Worm (Caenorhabditis elegans) whole organism, young adult: ENCODE measurements around the gene ZK353.9.
A peak's percentile ranks its signal among the peaks of the same experiment; 100 is the strongest.

Experiments
- B0261.1 ChIP-seq: sonication (generic microtip); optimal IDR thresholded peaks from 2 replicates; lab custom pipeline; 2016; ENCODE audit warnings: mild to moderate bottlenecking, missing genetic modification characterization, moderate library complexity, missing compliant biosample characterization
- C06A6.2 ChIP-seq: fragments of 200-800 bp; sonication (Bioruptor generic); conservative IDR thresholded peaks from 2 replicates; pipeline ENCODE4 v1.3.6; 2022; ENCODE audit warnings: missing genetic modification characterization, missing compliant biosample characterization
- F10E7.11 ChIP-seq: sonication (generic microtip); optimal IDR thresholded peaks from 2 replicates; lab custom pipeline; 2017; ENCODE audit warnings: mild to moderate bottlenecking, missing genetic modification characterization, moderate library complexity, missing compliant biosample characterization
- F22D6.2 ChIP-seq: sonication (generic microtip); optimal IDR thresholded peaks from 2 replicates; lab custom pipeline; 2016; ENCODE audit warnings: mild to moderate bottlenecking, missing genetic modification characterization, missing compliant biosample characterization
- F33H1.4 ChIP-seq: fragments of 200-800 bp; sonication (Bioruptor generic); IDR thresholded peaks from 2 replicates; pipeline ENCODE4 v1.3.6; 2022; ENCODE audit warnings: missing genetic modification reagents, missing genetic modification characterization, missing compliant biosample characterization
- F49E8.2 ChIP-seq: sonication (generic microtip); optimal IDR thresholded peaks from 3 replicates; lab custom pipeline; 2017; ENCODE audit warnings: missing genetic modification characterization, mild to moderate bottlenecking, missing compliant biosample characterization, antibody characterized with exemption, moderate library complexity; ENCODE audit not compliant: insufficient read depth
- K11D2.4 ChIP-seq: fragments of 200-800 bp; sonication (Bioruptor generic); IDR thresholded peaks from 2 replicates; pipeline ENCODE4 v1.3.6; 2022; ENCODE audit warnings: missing genetic modification reagents, missing genetic modification characterization, missing compliant biosample characterization
- Y53F4B.3 ChIP-seq: fragments of 200-800 bp; sonication (Bioruptor generic); IDR thresholded peaks from 2 replicates; pipeline ENCODE4 v1.3.6; 2022; ENCODE audit warnings: missing genetic modification reagents, missing genetic modification characterization, missing compliant biosample characterization
- ZK185.1 ChIP-seq: sonication (generic microtip); optimal IDR thresholded peaks from 2 replicates; lab custom pipeline; 2016; ENCODE audit warnings: mild to moderate bottlenecking, missing genetic modification characterization, missing compliant biosample characterization; ENCODE audit not compliant: poor library complexity, severe bottlenecking
- akir-1 ChIP-seq: fragments of 200-800 bp; sonication (Bioruptor generic); optimal IDR thresholded peaks from 2 replicates; lab custom pipeline; 2018; ENCODE audit warnings: mild to moderate bottlenecking, missing genetic modification characterization, moderate library complexity, missing compliant biosample characterization
- ama-1 ChIP-seq, 3 experiments: fragments of 150-350 bp in 1 of 3; sonication (generic microtip) in 2 of 3; optimal IDR thresholded peaks; 2 replicates each; lab custom pipeline; 2014 to 2018; ENCODE audit warnings: missing biosample characterization in 2 of 3, missing genetic modification characterization in 2 of 3, missing genetic modification reagents in 2 of 3
- aptf-2 ChIP-seq: fragments of 200-800 bp; sonication (Bioruptor generic); conservative IDR thresholded peaks from 2 replicates; pipeline ENCODE4 v1.3.6; 2022; ENCODE audit warnings: missing genetic modification reagents, missing genetic modification characterization, missing compliant biosample characterization
- atf-7 ChIP-seq: sonication (generic microtip); optimal IDR thresholded peaks from 2 replicates; lab custom pipeline; 2017; ENCODE audit warnings: mild to moderate bottlenecking, missing genetic modification characterization, missing compliant biosample characterization
- athp-1 ChIP-seq: sonication (generic microtip); optimal IDR thresholded peaks from 2 replicates; lab custom pipeline; 2017; ENCODE audit warnings: mild to moderate bottlenecking, missing genetic modification characterization, missing compliant biosample characterization
- attf-5 ChIP-seq: fragments of 200-800 bp; sonication (Bioruptor generic); optimal IDR thresholded peaks from 2 replicates; lab custom pipeline; 2018; ENCODE audit warnings: mild to moderate bottlenecking, missing genetic modification characterization, missing compliant biosample characterization
- attf-6 ChIP-seq: fragments of 200-800 bp; sonication (Bioruptor generic); IDR thresholded peaks from 2 replicates; pipeline ENCODE4 v1.3.6; 2022; ENCODE audit warnings: missing genetic modification reagents, missing genetic modification characterization, missing compliant biosample characterization
- chd-7 ChIP-seq: sonication (generic microtip); optimal IDR thresholded peaks from 2 replicates; lab custom pipeline; 2016; ENCODE audit warnings: mild to moderate bottlenecking, missing genetic modification characterization, moderate library complexity, missing compliant biosample characterization
- dox-1 ChIP-seq: fragments of 200-800 bp; sonication (Bioruptor generic); IDR thresholded peaks from 2 replicates; pipeline ENCODE4 v1.3.6; 2022; ENCODE audit warnings: missing genetic modification reagents, missing genetic modification characterization, missing compliant biosample characterization
- dpl-1 ChIP-seq: fragments of 150-350 bp; optimal IDR thresholded peaks from 2 replicates; lab custom pipeline; 2014; ENCODE audit warnings: missing biosample characterization, missing genetic modification reagents, missing genetic modification characterization
- efl-1 ChIP-seq: fragments of 150-350 bp; optimal IDR thresholded peaks from 2 replicates; lab custom pipeline; 2014; ENCODE audit warnings: missing biosample characterization, missing genetic modification reagents, missing genetic modification characterization
- egl-18 ChIP-seq: fragments of 200-800 bp; sonication (Bioruptor generic); IDR thresholded peaks from 2 replicates; pipeline ENCODE4 v1.3.6; 2022; ENCODE audit warnings: missing genetic modification reagents, missing genetic modification characterization, missing compliant biosample characterization
- egl-44 ChIP-seq: fragments of 200-800 bp; sonication (Bioruptor generic); IDR thresholded peaks from 2 replicates; pipeline ENCODE4 v1.3.6; 2022; ENCODE audit warnings: missing genetic modification reagents, missing genetic modification characterization, missing compliant biosample characterization
- egrh-3 ChIP-seq: fragments of 200-800 bp; sonication (Bioruptor generic); IDR thresholded peaks from 2 replicates; pipeline ENCODE4 v1.3.6; 2022; ENCODE audit warnings: missing genetic modification reagents, missing genetic modification characterization, missing compliant biosample characterization
- ets-4 ChIP-seq: fragments of 200-800 bp; sonication (Bioruptor generic); optimal IDR thresholded peaks from 2 replicates; lab custom pipeline; 2018; ENCODE audit warnings: mild to moderate bottlenecking, missing genetic modification characterization, missing compliant biosample characterization
- hlh-12 ChIP-seq: sonication (generic microtip); optimal IDR thresholded peaks from 2 replicates; lab custom pipeline; 2016; ENCODE audit warnings: missing genetic modification characterization, missing compliant biosample characterization
- hlh-26 ChIP-seq: fragments of 200-800 bp; sonication (Bioruptor generic); conservative IDR thresholded peaks from 2 replicates; pipeline ENCODE4 v1.3.6; 2022; ENCODE audit warnings: missing genetic modification reagents, missing genetic modification characterization, missing compliant biosample characterization
- hsf-1 ChIP-seq: fragments of 200-800 bp; sonication (Bioruptor generic); IDR thresholded peaks from 2 replicates; pipeline ENCODE4 v1.3.6; 2022; ENCODE audit warnings: missing genetic modification reagents, missing genetic modification characterization, missing compliant biosample characterization
- let-526 ChIP-seq: fragments of 200-800 bp; sonication (Bioruptor generic); IDR thresholded peaks from 2 replicates; pipeline ENCODE4 v1.3.6; 2022; ENCODE audit warnings: missing genetic modification reagents, missing genetic modification characterization, missing compliant biosample characterization
- lin-54 ChIP-seq: fragments of 200-800 bp; sonication (Bioruptor generic); optimal IDR thresholded peaks from 2 replicates; lab custom pipeline; 2018; ENCODE audit warnings: mild to moderate bottlenecking, missing genetic modification characterization, missing compliant biosample characterization
- lsl-1 ChIP-seq: fragments of 200-800 bp; sonication (Bioruptor generic); optimal IDR thresholded peaks from 2 replicates; lab custom pipeline; 2018; ENCODE audit warnings: mild to moderate bottlenecking, missing genetic modification characterization, moderate library complexity, missing compliant biosample characterization
- lsy-27 ChIP-seq: sonication (generic microtip); optimal IDR thresholded peaks from 2 replicates; lab custom pipeline; 2017; ENCODE audit warnings: missing genetic modification characterization, mild to moderate bottlenecking, missing compliant biosample characterization, antibody characterized with exemption, missing genotype, borderline replicate concordance; ENCODE audit not compliant: insufficient read depth
- madf-8 ChIP-seq: fragments of 200-800 bp; sonication (Bioruptor generic); conservative IDR thresholded peaks from 2 replicates; pipeline ENCODE4 v1.3.6; 2022; ENCODE audit warnings: missing genetic modification reagents, missing genetic modification characterization, missing compliant biosample characterization
- mes-4 ChIP-seq: sonication (generic microtip); optimal IDR thresholded peaks from 2 replicates; lab custom pipeline; 2016; ENCODE audit warnings: missing genotype, missing genetic modification characterization, missing compliant biosample characterization
- nfya-1 ChIP-seq: sonication (generic microtip); optimal IDR thresholded peaks from 2 replicates; lab custom pipeline; 2017; ENCODE audit warnings: antibody characterized with exemption, missing compliant biosample characterization, missing genetic modification characterization, borderline replicate concordance; ENCODE audit not compliant: insufficient read depth
- nfya-2 ChIP-seq: fragments of 200-800 bp; sonication (Bioruptor generic); IDR thresholded peaks from 2 replicates; pipeline ENCODE4 v1.3.6; 2022; ENCODE audit warnings: missing genetic modification reagents, missing genetic modification characterization, missing compliant biosample characterization
- nhr-120 ChIP-seq: fragments of 200-800 bp; sonication (Bioruptor generic); IDR thresholded peaks from 2 replicates; pipeline ENCODE4 v1.3.6; 2022; ENCODE audit warnings: missing genetic modification characterization, missing compliant biosample characterization
- nhr-90 ChIP-seq: sonication (generic microtip); optimal IDR thresholded peaks from 2 replicates; lab custom pipeline; 2016; ENCODE audit warnings: missing genotype, mild to moderate bottlenecking, missing genetic modification characterization, missing compliant biosample characterization
- pbrm-1 ChIP-seq: fragments of 200-800 bp; sonication (Bioruptor generic); IDR thresholded peaks from 2 replicates; pipeline ENCODE4 v1.3.6; 2022; ENCODE audit warnings: missing genetic modification reagents, missing genetic modification characterization, missing compliant biosample characterization
- rpc-1 ChIP-seq, 2 experiments: fragments of 150-350 bp in 1 of 2; sonication (generic microtip) in 1 of 2; optimal IDR thresholded peaks; 2 replicates each; lab custom pipeline; 2014 to 2018; ENCODE audit warnings: missing biosample characterization in 1 of 2, missing genetic modification characterization in 1 of 2, missing genetic modification reagents in 1 of 2, missing genotype in 1 of 2
- sea-2 ChIP-seq: fragments of 200-800 bp; sonication (Bioruptor generic); IDR thresholded peaks from 2 replicates; pipeline ENCODE4 v1.3.6; 2022; ENCODE audit warnings: missing genetic modification characterization, missing compliant biosample characterization
- snpc-4 ChIP-seq, 5 experiments: fragments of 150-350 bp in 1 of 5; sonication (generic microtip) in 4 of 5; optimal IDR thresholded peaks; 2 replicates each; lab custom pipeline; 2014 to 2018; ENCODE audit warnings: missing genetic modification characterization in 5 of 5, missing biosample characterization in 3 of 5, antibody characterized with exemption in 2 of 5, mild to moderate bottlenecking in 2 of 5, missing compliant biosample characterization in 2 of 5, missing genotype in 2 of 5, moderate library complexity in 2 of 5, missing genetic modification reagents in 1 of 5
- sptf-2 ChIP-seq: fragments of 200-800 bp; sonication (Bioruptor generic); optimal IDR thresholded peaks from 2 replicates; lab custom pipeline; 2018; ENCODE audit warnings: mild to moderate bottlenecking, missing genetic modification characterization, missing compliant biosample characterization
- tbx-9 ChIP-seq: sonication (generic microtip); optimal IDR thresholded peaks from 2 replicates; lab custom pipeline; 2016; ENCODE audit warnings: borderline replicate concordance, missing genetic modification characterization, inconsistent platforms, missing compliant biosample characterization
- unc-62 ChIP-seq: fragments of 150-350 bp; optimal IDR thresholded peaks from 2 replicates; lab custom pipeline; 2014; ENCODE audit warnings: missing biosample characterization, missing genetic modification reagents, missing genetic modification characterization
- zim-3 ChIP-seq: sonication (generic microtip); optimal IDR thresholded peaks from 2 replicates; lab custom pipeline; 2017; ENCODE audit warnings: mild to moderate bottlenecking, missing genetic modification characterization, moderate library complexity, missing compliant biosample characterization
- ztf-18 ChIP-seq: sonication (generic microtip); optimal IDR thresholded peaks from 2 replicates; lab custom pipeline; 2016; ENCODE audit warnings: missing genotype, mild to moderate bottlenecking, missing genetic modification characterization, missing compliant biosample characterization
- ztf-22 ChIP-seq: fragments of 200-800 bp; sonication (Bioruptor generic); optimal IDR thresholded peaks from 2 replicates; lab custom pipeline; 2018; ENCODE audit warnings: mild to moderate bottlenecking, missing genetic modification characterization, moderate library complexity, missing compliant biosample characterization
- ztf-3 ChIP-seq: fragments of 200-800 bp; sonication (Bioruptor generic); optimal IDR thresholded peaks from 2 replicates; lab custom pipeline; 2018; ENCODE audit warnings: mild to moderate bottlenecking, missing genetic modification characterization, missing compliant biosample characterization

Gene ZK353.9

DNA sequence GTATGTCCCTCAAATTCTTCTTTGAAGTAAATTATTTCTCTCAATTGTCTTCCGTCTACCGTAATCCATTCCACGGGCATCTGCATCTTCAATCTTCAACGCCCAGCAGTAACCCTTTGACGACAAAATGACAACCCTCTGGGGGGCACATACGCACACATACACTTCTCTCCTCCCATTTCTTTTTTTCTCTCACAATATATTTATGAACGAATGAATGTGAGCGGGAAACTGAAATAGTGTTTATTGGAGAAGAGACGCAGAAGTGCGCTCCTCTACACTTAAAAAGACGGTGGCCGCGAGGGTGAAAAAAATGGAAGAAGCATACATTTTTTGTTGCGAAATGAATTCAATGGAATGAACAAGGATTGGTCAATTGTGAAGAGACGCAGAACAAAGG lies 2.7 kb downstream of the ZK353.9 start:
- TF ChIP-seq lin-54: peak; percentile 35
- no peak for TF ChIP-seq akir-1 (GFP tag; lab: Kevin White, UChicago)
- TF ChIP-seq lsl-1 (GFP tag; lab: Kevin White, UChicago): no peak
- TF ChIP-seq rpc-1 (optimal IDR thresholded peaks at IDR 0.05; lab: Kevin White, UChicago): no peak
- TF ChIP-seq rpc-1 (tag; optimal IDR thresholded peaks at IDR 0.05; lab: Kevin White, UChicago): no peak
- TF ChIP-seq F10E7.11 (tag; lab: Kevin White, UChicago): no peak
- no peak for TF ChIP-seq madf-8 (GFP tag; lab: Robert Waterston, UW)
- TF ChIP-seq sea-2 (GFP tag; lab: Robert Waterston, UW): no peak
- peak; percentile 80; the same call in 1 of the 2 replicates for TF ChIP-seq dox-1 (GFP tag; lab: Robert Waterston, UW)
- no peak for TF ChIP-seq egl-44 (GFP tag; lab: Robert Waterston, UW)
- no peak for TF ChIP-seq let-526 (GFP tag; lab: Robert Waterston, UW)
- TF ChIP-seq B0261.1: no peak
- TF ChIP-seq F22D6.2 (tag; lab: Kevin White, UChicago): no peak
- no peak for TF ChIP-seq attf-6 (GFP tag; lab: Robert Waterston, UW)
- TF ChIP-seq ztf-3 (GFP tag; lab: Kevin White, UChicago): no peak
- TF ChIP-seq sptf-2 (GFP tag; lab: Kevin White, UChicago): no peak
- no peak for TF ChIP-seq ama-1 (optimal IDR thresholded peaks at IDR 0.05; lab: Kevin White, UChicago)
- no peak for TF ChIP-seq ama-1 (GFP tag; optimal IDR thresholded peaks at IDR 0.05; lab: Kevin White, UChicago)
- no peak for TF ChIP-seq C06A6.2 (GFP tag; lab: Robert Waterston, UW)
- TF ChIP-seq nhr-90 (tag; lab: Kevin White, UChicago): no peak
- TF ChIP-seq mes-4 (tag; lab: Kevin White, UChicago): no peak
- TF ChIP-seq hlh-26: no peak
- no peak for TF ChIP-seq ztf-22
- TF ChIP-seq attf-5: peak; percentile 88
- TF ChIP-seq athp-1: no peak
- TF ChIP-seq nfya-1: no peak
- no peak for TF ChIP-seq F49E8.2 (tag; lab: Kevin White, UChicago)
- TF ChIP-seq egrh-3: peak; percentile 23; the same call in 1 of the 2 replicates
- no peak for TF ChIP-seq aptf-2 (GFP tag; lab: Robert Waterston, UW)
- TF ChIP-seq lsy-27 (tag; lab: Kevin White, UChicago): no peak
- TF ChIP-seq ZK185.1 (tag; lab: Kevin White, UChicago): no peak
- no peak for TF ChIP-seq zim-3 (tag; lab: Kevin White, UChicago)
- TF ChIP-seq tbx-9 (tag; lab: Kevin White, UChicago): no peak
- no peak for TF ChIP-seq snpc-4 (GFP tag; optimal IDR thresholded peaks at IDR 0.05; lab: Kevin White, UChicago)
- peak in 3 of 4 experiments; percentile 2 to 52 (median 18) for TF ChIP-seq snpc-4 (tag; optimal IDR thresholded peaks at IDR 0.05; lab: Kevin White, UChicago)
- TF ChIP-seq hlh-12 (tag; lab: Kevin White, UChicago): no peak
- TF ChIP-seq hsf-1 (GFP tag; lab: Robert Waterston, UW): no peak
- no peak for TF ChIP-seq pbrm-1 (GFP tag; lab: Robert Waterston, UW)
- TF ChIP-seq chd-7: no peak
- TF ChIP-seq nhr-120: no peak
- peak; percentile 62 for TF ChIP-seq ztf-18
- no peak for TF ChIP-seq Y53F4B.3
- no peak for TF ChIP-seq F33H1.4 (GFP tag; lab: Robert Waterston, UW)
- TF ChIP-seq dpl-1 (GFP tag; lab: Kevin White, UChicago): no peak
- no peak for TF ChIP-seq atf-7 (tag; lab: Kevin White, UChicago)
- no peak for TF ChIP-seq egl-18 (GFP tag; lab: Robert Waterston, UW)
- no peak for TF ChIP-seq ets-4 (GFP tag; lab: Kevin White, UChicago)
- no peak for TF ChIP-seq efl-1 (GFP tag; lab: Kevin White, UChicago)
- no peak for TF ChIP-seq nfya-2
- 0 out of 2 replicates have a peak, but pooled peaks have one; percentile 25 for TF ChIP-seq K11D2.4 (GFP tag; lab: Robert Waterston, UW)
- TF ChIP-seq unc-62: no peak
